Worm (Caenorhabditis elegans) whole organism, mixed stage, embryonic: ENCODE data around the gene srbc-50.

Experiments
- ham-2 ChIP-seq: fragments of 200-800 bp; sonication (Bioruptor generic); optimal IDR thresholded peaks from 2 replicates; lab custom pipeline; 2018; ENCODE audit warnings: mild to moderate bottlenecking, missing genetic modification characterization, missing compliant biosample characterization
- hlh-1 ChIP-seq: fragments of 150-350 bp; optimal IDR thresholded peaks from 2 replicates; lab custom pipeline; 2014; ENCODE audit warnings: missing biosample characterization, missing genetic modification reagents, missing genetic modification characterization
- mep-1 ChIP-seq: fragments of 150-350 bp; optimal IDR thresholded peaks from 2 replicates; lab custom pipeline; 2017; ENCODE audit warnings: missing biosample characterization, missing genetic modification reagents, missing genetic modification characterization, inconsistent platforms
- nhr-76 ChIP-seq: sonication (generic microtip); optimal IDR thresholded peaks from 2 replicates; lab custom pipeline; 2017; ENCODE audit warnings: missing biosample characterization, missing genetic modification characterization
- pha-4 ChIP-seq: fragments of 150-350 bp; optimal IDR thresholded peaks from 2 replicates; lab custom pipeline; 2018; ENCODE audit warnings: missing biosample characterization, missing genetic modification reagents, missing genetic modification characterization
- sem-2 ChIP-seq: fragments of 200-800 bp; sonication (Bioruptor generic); optimal IDR thresholded peaks from 2 replicates; lab custom pipeline; 2018; ENCODE audit warnings: mild to moderate bottlenecking, missing genetic modification characterization, missing compliant biosample characterization
- unc-62 ChIP-seq: fragments of 150-350 bp; optimal IDR thresholded peaks from 2 replicates; lab custom pipeline; 2014; ENCODE audit warnings: missing biosample characterization, missing genetic modification reagents, missing genetic modification characterization
- zip-8 ChIP-seq: fragments of 150-350 bp; optimal IDR thresholded peaks from 2 replicates; lab custom pipeline; 2014; ENCODE audit warnings: missing biosample characterization, missing genetic modification characterization

DNA sequence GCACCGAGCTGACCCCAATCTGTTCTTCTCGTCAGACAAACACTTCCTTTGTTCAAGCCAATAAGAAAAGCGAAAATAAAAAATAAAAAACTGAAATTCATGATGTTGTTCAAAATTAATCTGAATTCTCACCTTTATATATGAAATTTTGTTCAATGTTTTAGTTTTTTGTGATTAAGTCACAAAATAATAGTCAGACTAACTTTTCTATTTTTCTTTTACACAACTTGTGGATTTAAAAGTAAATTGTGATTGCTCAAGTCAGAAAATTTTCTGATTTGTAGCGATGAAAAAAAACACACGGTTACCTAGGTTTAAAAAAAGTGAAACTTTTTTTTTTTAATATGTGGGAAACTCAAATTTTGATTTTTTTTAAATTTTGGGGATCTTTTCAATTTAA is 7.0 kb downstream of the srbc-50 start, which contains the start of gene abf-3:
- TF ChIP-seq pha-4 (tag; lab: Kevin White, UChicago) (no peak), sem-2 (no peak), mep-1 (tag; lab: Kevin White, UChicago) (no peak), zip-8 (tag; lab: Kevin White, UChicago) (no peak), unc-62 (GFP tag; lab: Kevin White, UChicago) (no peak), ham-2 (GFP tag; lab: Kevin White, UChicago) (no peak), hlh-1 (tag; lab: Kevin White, UChicago) (no peak), nhr-76 (tag; lab: Kevin White, UChicago) (no peak)
